Fruit fly (Drosophila melanogaster): ENCODE data around the gene DIP-kappa.
A peak's percentile ranks its signal among the peaks of the same experiment; 100 is the strongest.

The DIP-kappa gene

DNA sequence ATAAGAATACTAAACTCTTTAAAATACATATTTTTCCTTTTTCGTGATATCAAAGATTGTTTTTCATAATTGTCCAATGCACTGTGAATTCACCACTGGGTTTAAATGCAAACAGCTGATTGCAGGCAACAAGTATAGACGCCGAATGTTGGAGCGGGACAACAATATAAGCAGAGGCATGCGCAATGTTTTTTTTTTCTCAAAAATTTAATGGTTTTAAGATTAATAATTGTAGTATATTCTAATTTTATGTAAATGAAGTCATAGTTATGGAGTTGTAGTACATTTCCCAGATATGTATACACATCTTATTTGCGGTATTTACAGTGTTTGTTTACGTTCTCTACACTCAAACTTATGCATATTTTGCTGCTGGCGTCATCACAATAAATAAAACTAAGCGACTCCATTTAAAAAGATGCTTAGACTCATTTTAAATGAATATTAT lies 76.6 kb downstream of the DIP-kappa start:
- TF ChIP-seq Hr4 (GFP tag; optimal IDR thresholded peaks at IDR 0.05): no peak
- no peak for TF ChIP-seq CG3032 (tag; optimal IDR thresholded peaks at IDR 0.05)
- TF ChIP-seq Sox15 (GFP tag; optimal IDR thresholded peaks at IDR 0.05): no peak
- TF ChIP-seq lz (GFP tag; optimal IDR thresholded peaks at IDR 0.05): no peak
- TF ChIP-seq fd59A (GFP tag; optimal IDR thresholded peaks at IDR 0.05): no peak
- no peak for TF ChIP-seq CG31627 (GFP tag; optimal IDR thresholded peaks at IDR 0.05)
- no peak for TF ChIP-seq Smox (GFP tag; optimal IDR thresholded peaks at IDR 0.05)
- no peak for TF ChIP-seq Gug (GFP tag; IDR thresholded peaks at IDR 0.05)
- no peak for TF ChIP-seq CG10631 (GFP tag; optimal IDR thresholded peaks at IDR 0.05)
- no peak for TF ChIP-seq CG10669 (GFP tag; optimal IDR thresholded peaks at IDR 0.05)
- no peak for TF ChIP-seq OdsH (GFP tag; optimal IDR thresholded peaks at IDR 0.05)
- peak; percentile 4 for TF ChIP-seq vri (GFP tag; optimal IDR thresholded peaks at IDR 0.05)
- no peak for TF ChIP-seq Hr39 (GFP tag; optimal IDR thresholded peaks at IDR 0.05)
- TF ChIP-seq acj6 (GFP tag; optimal IDR thresholded peaks at IDR 0.05): no peak
- peak; percentile 19 for TF ChIP-seq Eip93F (GFP tag; optimal IDR thresholded peaks at IDR 0.05)
- TF ChIP-seq CG9139 (GFP tag; optimal IDR thresholded peaks at IDR 0.05): no peak
- no peak for TF ChIP-seq cyc (GFP tag; optimal IDR thresholded peaks at IDR 0.05)
- no peak for TF ChIP-seq dsx (GFP tag; optimal IDR thresholded peaks at IDR 0.05; ENCODE audit: poor library complexity, severe bottlenecking)
- TF ChIP-seq CG16779 (tag; optimal IDR thresholded peaks at IDR 0.05): no peak
- TF ChIP-seq Sox102F (GFP tag; optimal IDR thresholded peaks at IDR 0.05): peak; percentile 4
- peak; percentile 45; the same call in 1 of the 3 replicates for TF ChIP-seq CG8119 (GFP tag; IDR thresholded peaks at IDR 0.05)
- TF ChIP-seq Met (GFP tag; optimal IDR thresholded peaks at IDR 0.05): peak; percentile 42
- no peak for TF ChIP-seq CG11294 (GFP tag; IDR thresholded peaks at IDR 0.05)
- peak; percentile 4 for TF ChIP-seq CG8632 (GFP tag; optimal IDR thresholded peaks at IDR 0.05)
- TF ChIP-seq svp (GFP tag): no peak
- no peak for TF ChIP-seq Ets96B (tag; optimal IDR thresholded peaks at IDR 0.05)
- no peak for TF ChIP-seq CG6792 (GFP tag; optimal IDR thresholded peaks at IDR 0.05)
- TF ChIP-seq Eip78C (GFP tag): peak; percentile 71
- TF ChIP-seq fkh (GFP tag; optimal IDR thresholded peaks at IDR 0.05): peak; percentile 64
- TF ChIP-seq Hr38 (GFP tag; optimal IDR thresholded peaks at IDR 0.05): no peak
- TF ChIP-seq ss (GFP tag; optimal IDR thresholded peaks at IDR 0.05): peak in 1 of 2 experiments; percentile 31
- TF ChIP-seq eg (GFP tag; IDR thresholded peaks at IDR 0.05): no peak
- no peak for TF ChIP-seq CG6163 (GFP tag; IDR thresholded peaks at IDR 0.05)
- TF ChIP-seq CG15336 (GFP tag; IDR thresholded peaks at IDR 0.05): no peak

DNA sequence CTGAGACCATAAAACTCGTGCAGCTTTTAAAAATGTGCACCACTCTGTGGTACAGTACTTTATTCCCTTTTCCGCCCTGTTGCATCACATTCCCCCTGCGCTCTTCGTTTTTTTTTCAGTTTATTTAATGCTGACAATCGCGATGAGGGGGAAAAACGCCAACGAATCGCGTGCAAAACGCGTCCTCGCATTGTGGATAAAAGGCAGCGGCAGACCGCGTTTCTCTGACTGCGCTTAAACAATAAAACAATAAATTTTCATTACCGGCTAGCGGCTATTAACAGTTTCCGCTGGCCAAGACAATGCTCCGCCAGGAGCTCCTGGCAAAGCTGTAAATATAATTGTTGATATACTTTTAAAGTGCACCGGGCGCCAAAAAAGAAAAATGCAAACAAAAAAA lies 87.2 kb downstream of the DIP-kappa start:
- no peak for TF ChIP-seq CG15336 (GFP tag; IDR thresholded peaks at IDR 0.05)
- TF ChIP-seq CG16779 (tag; optimal IDR thresholded peaks at IDR 0.05): no peak
- TF ChIP-seq Gug (GFP tag; IDR thresholded peaks at IDR 0.05): no peak
- no peak for TF ChIP-seq Smox (GFP tag; optimal IDR thresholded peaks at IDR 0.05)
- TF ChIP-seq Eip93F (GFP tag; optimal IDR thresholded peaks at IDR 0.05): no peak
- TF ChIP-seq CG6854 (GFP tag; optimal IDR thresholded peaks at IDR 0.05): no peak
- no peak for TF ChIP-seq Hr38 (GFP tag; optimal IDR thresholded peaks at IDR 0.05)
- no peak for TF ChIP-seq acj6 (GFP tag; optimal IDR thresholded peaks at IDR 0.05)
- no peak for TF ChIP-seq CG4318 (GFP tag; optimal IDR thresholded peaks at IDR 0.05)
- TF ChIP-seq CG10669 (GFP tag; optimal IDR thresholded peaks at IDR 0.05): no peak
- no peak for TF ChIP-seq CG6276 (GFP tag; optimal IDR thresholded peaks at IDR 0.05)
- TF ChIP-seq CG7368 (GFP tag; optimal IDR thresholded peaks at IDR 0.05): no peak
- no peak for TF ChIP-seq CG3919 (GFP tag; optimal IDR thresholded peaks at IDR 0.05)
- TF ChIP-seq svp (GFP tag): no peak
- no peak for TF ChIP-seq Eip78C (GFP tag)
- TF ChIP-seq CG32006 (GFP tag; optimal IDR thresholded peaks at IDR 0.05): no peak
